Worm (Caenorhabditis elegans) whole organism, early embryonic: ENCODE results near the gene F53F4.18.

Experiments used
- F13C5.2 ChIP-seq: sonication (generic microtip); optimal IDR thresholded peaks from 2 replicates; lab custom pipeline; 2017; ENCODE audit warnings: mild to moderate bottlenecking, missing genetic modification characterization, inconsistent platforms, missing compliant biosample characterization
- ama-1 ChIP-seq: fragments of 150-350 bp; optimal IDR thresholded peaks from 2 replicates; lab custom pipeline; 2014
- ceh-13 ChIP-seq: fragments of 200-800 bp; sonication (Bioruptor generic); optimal IDR thresholded peaks from 2 replicates; lab custom pipeline; 2018; ENCODE audit warnings: mild to moderate bottlenecking, missing genetic modification characterization, missing compliant biosample characterization
- ceh-36 ChIP-seq: sonication (generic microtip); optimal IDR thresholded peaks from 2 replicates; lab custom pipeline; 2016; ENCODE audit warnings: missing genetic modification characterization, inconsistent platforms, missing compliant biosample characterization
- flt-1 ChIP-seq: fragments of 200-800 bp; sonication (Bioruptor generic); IDR thresholded peaks from 2 replicates; pipeline ENCODE4 v1.3.6; 2022; ENCODE audit warnings: missing genetic modification characterization, missing compliant biosample characterization
- hmbx-1 ChIP-seq: sonication (generic microtip); optimal IDR thresholded peaks from 2 replicates; lab custom pipeline; 2016; ENCODE audit warnings: mild to moderate bottlenecking, missing genetic modification characterization, missing compliant biosample characterization
- hmg-4 ChIP-seq: fragments of 200-800 bp; sonication (Bioruptor generic); optimal IDR thresholded peaks from 2 replicates; lab custom pipeline; 2018; ENCODE audit warnings: mild to moderate bottlenecking, missing genetic modification characterization, missing compliant biosample characterization
- hnd-1 ChIP-seq: sonication (generic microtip); optimal IDR thresholded peaks from 2 replicates; lab custom pipeline; 2016; ENCODE audit warnings: missing genetic modification characterization, missing compliant biosample characterization
- pes-1 ChIP-seq: fragments of 200-800 bp; sonication (Bioruptor generic); IDR thresholded peaks from 2 replicates; pipeline ENCODE4 v1.3.6; 2022; ENCODE audit warnings: missing genetic modification reagents, missing genetic modification characterization, missing compliant biosample characterization
- sea-1 ChIP-seq: fragments of 200-800 bp; sonication (Bioruptor generic); conservative IDR thresholded peaks from 2 replicates; pipeline ENCODE4 v1.3.6; 2022; ENCODE audit warnings: missing genetic modification characterization, missing compliant biosample characterization
- tbx-11 ChIP-seq: fragments of 200-800 bp; sonication (Bioruptor generic); IDR thresholded peaks from 2 replicates; pipeline ENCODE4 v1.3.6; 2022; ENCODE audit warnings: missing genetic modification characterization, missing compliant biosample characterization
- tbx-37 ChIP-seq: fragments of 200-800 bp; sonication (Bioruptor generic); conservative IDR thresholded peaks from 2 replicates; pipeline ENCODE4 v1.3.6; 2022; ENCODE audit warnings: missing genetic modification reagents, missing genetic modification characterization, missing compliant biosample characterization
- tra-4 ChIP-seq: sonication (generic microtip); optimal IDR thresholded peaks from 2 replicates; lab custom pipeline; 2017; ENCODE audit warnings: missing genetic modification characterization, missing compliant biosample characterization

DNA sequence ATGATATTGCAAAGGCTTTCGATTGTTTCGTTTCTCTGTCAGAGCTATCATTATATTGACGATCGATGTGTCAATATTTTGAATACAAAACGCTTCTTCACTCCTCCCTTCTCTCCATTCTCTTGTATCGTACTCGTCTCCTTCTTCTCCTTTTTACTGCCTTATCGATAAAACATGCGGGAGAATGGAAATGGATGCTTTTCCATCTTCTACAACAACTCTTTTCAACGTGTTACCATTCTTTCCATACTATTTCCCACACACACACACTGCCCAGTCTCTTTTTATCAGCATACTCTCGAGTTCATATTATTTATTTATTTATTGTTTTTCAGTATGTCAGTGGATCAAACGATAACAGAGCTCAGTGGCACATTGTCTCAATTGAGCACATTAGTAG, 11.3 kb upstream of the F53F4.18 start, which contains the start of gene C50B8.6:
- TF ChIP-seq ama-1 (no peak), ceh-36 (tag; lab: Kevin White, UChicago) (no peak), hmg-4 (GFP tag; lab: Kevin White, UChicago) (no peak), hnd-1 (tag; lab: Kevin White, UChicago) (no peak), sea-1 (GFP tag; lab: Robert Waterston, UW) (no peak), tbx-11 (GFP tag; lab: Robert Waterston, UW) (no peak), ceh-13 (GFP tag; lab: Kevin White, UChicago) (no peak), F13C5.2 (no peak), flt-1 (GFP tag; lab: Robert Waterston, UW) (no peak), hmbx-1 (tag; lab: Kevin White, UChicago) (no peak), tbx-37 (GFP tag; lab: Robert Waterston, UW) (no peak), tra-4 (tag; lab: Kevin White, UChicago) (no peak), pes-1 (GFP tag; lab: Robert Waterston, UW) (no peak)
